Worm (Caenorhabditis elegans): ENCODE data around the gene F14F7.4.

ce11 chrIII:12998252-12998651 lies 31.3 kb downstream of the F14F7.4 start:
- TF ChIP-seq ama-1 (optimal IDR thresholded peaks at IDR 0.05): no peak
- TF ChIP-seq B0310.2 (tag; optimal IDR thresholded peaks at IDR 0.05): no peak
- no peak for TF ChIP-seq ceh-36 (tag; optimal IDR thresholded peaks at IDR 0.05)
- no peak for TF ChIP-seq aly-1 (tag; optimal IDR thresholded peaks at IDR 0.05)
- no peak for TF ChIP-seq ets-7 (tag; optimal IDR thresholded peaks at IDR 0.05)
- no peak for TF ChIP-seq pes-1 (GFP tag; IDR thresholded peaks at IDR 0.05)
- TF ChIP-seq scrt-1 (GFP tag; IDR thresholded peaks at IDR 0.05): no peak
- TF ChIP-seq flt-1 (GFP tag; IDR thresholded peaks at IDR 0.05): no peak
- TF ChIP-seq hmg-4 (GFP tag; optimal IDR thresholded peaks at IDR 0.05): no peak
- no peak for TF ChIP-seq tbx-37 (GFP tag; conservative IDR thresholded peaks at IDR 0.05)

Measured in whole organism, early embryonic.